Fruit fly (Drosophila melanogaster): ENCODE measurements around the gene Gr9a.

dm6 chrX:10070325-10070931, 9.0 kb downstream of the Gr9a start, which contains the start of gene CG15312:
- TF ChIP-seq CG14655 (GFP tag; optimal IDR thresholded peaks at IDR 0.05) (no peak), CG13204 (GFP tag; optimal IDR thresholded peaks at IDR 0.05) (no peak), CG32121 (GFP tag; IDR thresholded peaks at IDR 0.05) (no peak), CG10348 (GFP tag; IDR thresholded peaks at IDR 0.05) (no peak)

Measured in whole organism, pupa.